Fruit fly (Drosophila melanogaster) whole organism, embryonic: ENCODE data around the gene yellow-e3.

ENCODE experiments used
- Bteb2 ChIP-seq: fragments of 200-800 bp; sonication (Bioruptor generic); optimal IDR thresholded peaks from 2 replicates; lab custom pipeline; 2016; ENCODE audit warnings: missing biosample characterization, missing genetic modification characterization
- CG10366 ChIP-seq: fragments of 200-800 bp; sonication (Bioruptor generic); IDR thresholded peaks from 2 replicates; pipeline ENCODE4 v1.3.6; 2022; ENCODE audit warnings: missing biosample characterization, missing genetic modification characterization
- CG10654 ChIP-seq: fragments of 200-800 bp; sonication (Bioruptor generic); optimal IDR thresholded peaks from 2 replicates; lab custom pipeline; 2016; ENCODE audit warnings: missing biosample characterization, missing genetic modification characterization
- CG15073 ChIP-seq: fragments of 200-800 bp; sonication (Bioruptor generic); optimal IDR thresholded peaks from 2 replicates; lab custom pipeline; 2016; ENCODE audit warnings: missing biosample characterization, missing genetic modification characterization
- CG15479 ChIP-seq: fragments of 200-800 bp; sonication (Bioruptor generic); optimal IDR thresholded peaks from 3 replicates; lab custom pipeline; 2019; ENCODE audit warnings: missing biosample characterization, mild to moderate bottlenecking, missing genetic modification characterization, moderate library complexity
- CG15601 ChIP-seq: fragments of 200-800 bp; sonication (Bioruptor generic); optimal IDR thresholded peaks from 3 replicates; lab custom pipeline; 2019; ENCODE audit warnings: missing biosample characterization, mild to moderate bottlenecking, missing genetic modification characterization, moderate library complexity
- CG16779 ChIP-seq: fragments of 200-800 bp; sonication (Bioruptor generic); IDR thresholded peaks from 2 replicates; pipeline ENCODE4 v1.3.6; 2022; ENCODE audit warnings: missing biosample characterization, missing genetic modification characterization
- CG1792 ChIP-seq: fragments of 200-800 bp; sonication (Bioruptor generic); optimal IDR thresholded peaks from 2 replicates; lab custom pipeline; 2016; ENCODE audit warnings: missing biosample characterization, missing genetic modification characterization
- CG2120 ChIP-seq: fragments of 200-800 bp; sonication (Bioruptor generic); optimal IDR thresholded peaks from 3 replicates; lab custom pipeline; 2016; ENCODE audit warnings: missing biosample characterization, missing genetic modification characterization
- CG30020 ChIP-seq: fragments of 200-800 bp; optimal IDR thresholded peaks from 2 replicates; lab custom pipeline; 2019; ENCODE audit warnings: missing biosample characterization, mild to moderate bottlenecking, missing genetic modification characterization, moderate library complexity
- CG3065 ChIP-seq: fragments of 200-800 bp; sonication (Bioruptor generic); optimal IDR thresholded peaks from 2 replicates; lab custom pipeline; 2016; ENCODE audit warnings: missing biosample characterization, missing genetic modification characterization
- CG31224 ChIP-seq: fragments of 200-800 bp; sonication (Bioruptor generic); IDR thresholded peaks from 2 replicates; pipeline ENCODE4 v1.3.6; 2022; ENCODE audit warnings: missing biosample characterization, missing genetic modification characterization
- CG6254 ChIP-seq: fragments of 200-800 bp; sonication (Bioruptor generic); optimal IDR thresholded peaks from 3 replicates; lab custom pipeline; 2017; ENCODE audit warnings: mild to moderate bottlenecking, missing biosample characterization, missing genetic modification reagents, missing genetic modification characterization
- CG6272 ChIP-seq: fragments of 200-800 bp; sonication (Bioruptor generic); IDR thresholded peaks from 2 replicates; pipeline ENCODE4 v1.3.6; 2022; ENCODE audit warnings: missing biosample characterization, missing genetic modification characterization
- CG6813 ChIP-seq: fragments of 200-800 bp; sonication (Bioruptor generic); optimal IDR thresholded peaks from 2 replicates; lab custom pipeline; 2017; ENCODE audit warnings: missing biosample characterization, missing genetic modification characterization, mild to moderate bottlenecking, moderate library complexity, missing genetic modification reagents
- CG9876 ChIP-seq: fragments of 200-800 bp; sonication (Bioruptor generic); optimal IDR thresholded peaks from 2 replicates; lab custom pipeline; 2016; ENCODE audit warnings: missing biosample characterization, missing genetic modification characterization
- CoRest ChIP-seq: fragments of 200-800 bp; sonication (Bioruptor generic); optimal IDR thresholded peaks from 3 replicates; lab custom pipeline; 2018; ENCODE audit warnings: missing biosample characterization, mild to moderate bottlenecking, missing genetic modification characterization, moderate library complexity
- Dfd ChIP-seq, 2 experiments: fragments of >200 bp; optimal IDR thresholded peaks; 2 replicates each; lab custom pipeline; 2017; ENCODE audit warnings: missing biosample characterization in 2 of 2, missing genetic modification characterization in 2 of 2
- Dll ChIP-seq: fragments of 200-800 bp; sonication (Bioruptor generic); IDR thresholded peaks from 4 replicates; pipeline ENCODE4 v1.3.6; 2022; ENCODE audit warnings: missing biosample characterization, missing genetic modification characterization; ENCODE audit not compliant: partially characterized antibody
- E2f1 ChIP-seq: fragments of 200-800 bp; sonication (Bioruptor generic); IDR thresholded peaks from 2 replicates; pipeline ENCODE4 v1.3.6; 2022; ENCODE audit warnings: missing biosample characterization, missing genetic modification characterization
- Elba2 ChIP-seq: fragments of 200-800 bp; sonication (Bioruptor generic); optimal IDR thresholded peaks from 3 replicates; lab custom pipeline; 2016; ENCODE audit warnings: missing biosample characterization, missing genetic modification characterization
- HLH3B ChIP-seq: fragments of 200-800 bp; sonication (Bioruptor generic); IDR thresholded peaks from 2 replicates; pipeline ENCODE4 v1.3.6; 2022; ENCODE audit warnings: missing biosample characterization, missing genetic modification characterization
- Hr39 ChIP-seq: fragments of >200 bp; optimal IDR thresholded peaks from 2 replicates; lab custom pipeline; 2017
- Hsf ChIP-seq: fragments of 200-800 bp; sonication (Bioruptor generic); optimal IDR thresholded peaks from 3 replicates; lab custom pipeline; 2016; ENCODE audit warnings: missing biosample characterization, missing genetic modification characterization
- Lhr ChIP-seq: fragments of 200-800 bp; sonication (Bioruptor generic); optimal IDR thresholded peaks from 3 replicates; lab custom pipeline; 2017; ENCODE audit warnings: mild to moderate bottlenecking, missing biosample characterization, missing genetic modification reagents, missing genetic modification characterization
- MTF-1 ChIP-seq: fragments of 200-800 bp; sonication (Bioruptor generic); optimal IDR thresholded peaks from 2 replicates; lab custom pipeline; 2018; ENCODE audit warnings: missing biosample characterization, mild to moderate bottlenecking, missing genetic modification characterization, borderline replicate concordance
- Taf1 ChIP-seq: fragments of 200-800 bp; sonication (Bioruptor generic); IDR thresholded peaks from 2 replicates; pipeline ENCODE4 v1.3.6; 2022; ENCODE audit warnings: missing biosample characterization, missing genetic modification characterization
- Xrp1 ChIP-seq: fragments of 200-800 bp; sonication (Bioruptor generic); IDR thresholded peaks from 2 replicates; pipeline ENCODE4 v1.3.6; 2022; ENCODE audit warnings: missing biosample characterization, missing genetic modification characterization
- al ChIP-seq: fragments of 200-800 bp; sonication (Bioruptor generic); IDR thresholded peaks from 2 replicates; pipeline ENCODE4 v1.3.6; 2022; ENCODE audit warnings: missing biosample characterization, missing genetic modification characterization
- bbx ChIP-seq: fragments of 200-800 bp; sonication (Bioruptor generic); IDR thresholded peaks from 2 replicates; pipeline ENCODE4 v1.3.6; 2022; ENCODE audit warnings: missing biosample characterization, missing genetic modification characterization; ENCODE audit not compliant: partially characterized antibody
- ci ChIP-seq: fragments of 200-800 bp; sonication (Bioruptor generic); IDR thresholded peaks from 3 replicates; pipeline ENCODE4 v1.3.6; 2022; ENCODE audit warnings: missing biosample characterization, missing genetic modification characterization
- crc ChIP-seq: fragments of 200-800 bp; sonication (Bioruptor generic); optimal IDR thresholded peaks from 2 replicates; lab custom pipeline; 2016; ENCODE audit warnings: missing biosample characterization, missing genetic modification characterization
- crol ChIP-seq: fragments of 200-800 bp; sonication (Bioruptor generic); IDR thresholded peaks from 2 replicates; pipeline ENCODE4 v1.3.6; 2022; ENCODE audit warnings: missing biosample characterization, missing genetic modification characterization
- cwo ChIP-seq: fragments of 200-800 bp; sonication (Bioruptor generic); optimal IDR thresholded peaks from 3 replicates; lab custom pipeline; 2017; ENCODE audit warnings: missing biosample characterization, missing genetic modification characterization, mild to moderate bottlenecking, moderate library complexity, missing genetic modification reagents
- dm ChIP-seq: fragments of 200-800 bp; sonication (Bioruptor generic); optimal IDR thresholded peaks from 3 replicates; lab custom pipeline; 2016; ENCODE audit warnings: missing biosample characterization, missing genetic modification characterization
- dysf ChIP-seq: fragments of 200-800 bp; sonication (Bioruptor generic); IDR thresholded peaks from 3 replicates; pipeline ENCODE4 v1.3.6; 2022; ENCODE audit warnings: missing biosample characterization, missing genetic modification characterization
- en ChIP-seq: fragments of 200-800 bp; sonication (Bioruptor generic); optimal IDR thresholded peaks from 2 replicates; lab custom pipeline; 2016; ENCODE audit warnings: missing biosample characterization, missing genetic modification characterization
- esg ChIP-seq: fragments of 200-800 bp; sonication (Bioruptor generic); conservative IDR thresholded peaks from 2 replicates; pipeline ENCODE4 v1.3.6; 2022; ENCODE audit warnings: missing biosample characterization, missing genetic modification characterization
- gfzf ChIP-seq: fragments of 200-800 bp; sonication (Bioruptor generic); optimal IDR thresholded peaks from 2 replicates; lab custom pipeline; 2016; ENCODE audit warnings: missing biosample characterization, mild to moderate bottlenecking, missing genetic modification characterization, moderate library complexity
- jigr1 ChIP-seq: fragments of 200-800 bp; sonication (Bioruptor generic); IDR thresholded peaks from 3 replicates; pipeline ENCODE4 v1.3.6; 2022; ENCODE audit warnings: missing biosample characterization, missing genetic modification characterization
- otp ChIP-seq: fragments of 200-800 bp; sonication (Bioruptor generic); IDR thresholded peaks from 3 replicates; pipeline ENCODE4, ENCODE4 v1.3.6; 2022; ENCODE audit warnings: missing biosample characterization, missing genetic modification characterization
- pfk ChIP-seq: fragments of 200-800 bp; sonication (Bioruptor generic); optimal IDR thresholded peaks from 2 replicates; lab custom pipeline; 2018; ENCODE audit warnings: missing biosample characterization, mild to moderate bottlenecking, missing genetic modification characterization, moderate library complexity
- prd ChIP-seq, 3 experiments: fragments of >200 bp in 2 of 3; fragments of 200-800 bp in 1 of 3; sonication (Bioruptor generic) in 1 of 3; optimal IDR thresholded peaks in 2 of 3; IDR thresholded peaks in 1 of 3; 2 replicates in 2 of 3; 3 replicates in 1 of 3; pipeline versions ENCODE4 v1.3.6 to Lab custom; 2017 to 2022; ENCODE audit warnings: missing biosample characterization in 1 of 3, missing genetic modification characterization in 1 of 3
- pzg ChIP-seq: fragments of 200-800 bp; sonication (Bioruptor generic); optimal IDR thresholded peaks from 3 replicates; lab custom pipeline; 2018; ENCODE audit warnings: missing biosample characterization, mild to moderate bottlenecking, missing genetic modification characterization, moderate library complexity
- sd ChIP-seq: fragments of 200-800 bp; sonication (Bioruptor generic); optimal IDR thresholded peaks from 3 replicates; lab custom pipeline; 2018; ENCODE audit warnings: missing biosample characterization, mild to moderate bottlenecking, missing genetic modification characterization, moderate library complexity
- sens-2 ChIP-seq: fragments of 200-800 bp; sonication (Bioruptor generic); IDR thresholded peaks from 2 replicates; pipeline ENCODE4 v1.3.6; 2022; ENCODE audit warnings: missing biosample characterization, missing genetic modification characterization
- ssp ChIP-seq: fragments of 200-800 bp; sonication (Bioruptor generic); IDR thresholded peaks from 2 replicates; pipeline ENCODE4 v1.3.6; 2022; ENCODE audit warnings: missing biosample characterization, missing genetic modification characterization
- trem ChIP-seq: fragments of 200-800 bp; optimal IDR thresholded peaks from 3 replicates; lab custom pipeline; 2019; ENCODE audit warnings: missing biosample characterization, mild to moderate bottlenecking, missing genetic modification characterization, moderate library complexity
- twi ChIP-seq: fragments of 200-800 bp; optimal IDR thresholded peaks from 2 replicates; lab custom pipeline; 2019; ENCODE audit warnings: missing biosample characterization, mild to moderate bottlenecking, missing genetic modification characterization, moderate library complexity
- vfl ChIP-seq: fragments of 200-800 bp; sonication (Bioruptor generic); optimal IDR thresholded peaks from 2 replicates; lab custom pipeline; 2016; ENCODE audit warnings: missing biosample characterization, missing genetic modification characterization
- z ChIP-seq: fragments of 200-800 bp; sonication (Bioruptor generic); IDR thresholded peaks from 3 replicates; pipeline ENCODE4 v1.3.6; 2022; ENCODE audit warnings: missing biosample characterization, missing genetic modification characterization

Gene yellow-e3

DNA sequence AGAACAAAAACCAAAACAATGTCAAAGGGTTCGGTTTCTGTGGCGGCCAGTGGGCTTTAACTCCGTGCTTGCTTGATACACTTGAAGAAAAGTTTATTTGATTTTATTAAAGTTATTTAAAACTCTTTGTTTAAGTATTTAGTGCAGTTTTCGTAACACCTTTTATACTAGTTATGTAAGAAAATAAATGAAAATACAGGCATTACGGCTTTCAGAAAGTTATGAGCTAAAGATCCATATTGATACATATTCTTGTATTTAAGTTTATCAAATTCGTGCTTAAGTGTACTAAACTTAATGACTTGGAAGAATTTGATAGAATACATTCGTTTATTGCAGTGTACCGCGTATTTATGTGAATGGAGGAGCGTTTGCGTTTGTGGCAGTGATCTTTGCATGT lies 41.8 kb upstream of the yellow-e3 start (continued):
- TF ChIP-seq prd (optimal IDR thresholded peaks at IDR 0.05; lab: Kevin White, UChicago) (no peak), prd (GFP tag; IDR thresholded peaks at IDR 0.05; lab: Robert Waterston, UW) (peak; percentile 29; the same call in 1 of the 3 replicates), CG9876 (GFP tag; lab: Kevin White, UChicago) (no peak), ssp (GFP tag; lab: Robert Waterston, UW) (no peak; the same call in 1 of the 2 replicates), HLH3B (GFP tag; lab: Robert Waterston, UW) (no peak), cwo (peak; percentile 2), CG31224 (GFP tag; lab: Robert Waterston, UW) (no peak), Taf1 (GFP tag; lab: Robert Waterston, UW) (0 out of 2 replicates have a peak, but pooled peaks have one; percentile 20), dm (GFP tag; lab: Kevin White, UChicago) (no peak), dysf (GFP tag; lab: Robert Waterston, UW) (peak; percentile 68; the same call in 2 of the 3 replicates), z (GFP tag; lab: Robert Waterston, UW) (no peak), CG10654 (peak; percentile 15), en (no peak), E2f1 (0 out of 2 replicates have a peak, but pooled peaks have one; percentile 13), vfl (GFP tag; lab: Kevin White, UChicago) (no peak), CG15479 (GFP tag; lab: Kevin White, UChicago) (no peak), CG30020 (tag; lab: Kevin White, UChicago) (no peak), CoRest (tag; lab: Kevin White, UChicago) (peak; percentile 78), Dfd (GFP tag; optimal IDR thresholded peaks at IDR 0.05; lab: Kevin White, UChicago) (no peak), CG10366 (GFP tag; lab: Robert Waterston, UW) (no peak; the same call in 1 of the 2 replicates), CG3065 (GFP tag; lab: Kevin White, UChicago) (no peak), CG6813 (no peak), twi (tag; lab: Kevin White, UChicago) (peak; percentile 23), bbx (GFP tag; lab: Robert Waterston, UW) (no peak), Hsf (peak; percentile 52), pzg (GFP tag; lab: Kevin White, UChicago) (no peak), CG15073 (GFP tag; lab: Kevin White, UChicago) (no peak), sens-2 (GFP tag; lab: Robert Waterston, UW) (no peak), CG1792 (GFP tag; lab: Kevin White, UChicago) (no peak), trem (tag; lab: Kevin White, UChicago) (peak; percentile 26), Hr39 (no peak), CG2120 (GFP tag; lab: Kevin White, UChicago) (peak; percentile 75), esg (GFP tag; lab: Robert Waterston, UW) (no peak; the same call in 1 of the 2 replicates), CG16779 (GFP tag; lab: Robert Waterston, UW) (no peak), Xrp1 (GFP tag; lab: Robert Waterston, UW) (peak; percentile 60), Lhr (GFP tag; lab: Kevin White, UChicago) (no peak), CG15601 (tag; lab: Kevin White, UChicago) (no peak), Elba2 (no peak), Bteb2 (no peak), Dll (GFP tag; lab: Robert Waterston, UW) (no peak), al (GFP tag; lab: Robert Waterston, UW) (peak; percentile 24; the same call in 1 of the 2 replicates), MTF-1 (GFP tag; lab: Kevin White, UChicago) (no peak), crc (GFP tag; lab: Kevin White, UChicago) (no peak), CG6254 (peak; percentile 18), gfzf (no peak), sd (tag; lab: Kevin White, UChicago) (peak; percentile 12), ci (GFP tag; lab: Robert Waterston, UW) (no peak), otp (no peak), jigr1 (no peak), CG6272 (0 out of 2 replicates have a peak, but pooled peaks have one; percentile 11), crol (GFP tag; lab: Robert Waterston, UW) (no peak), pfk (no peak)
